Worm (Caenorhabditis elegans) whole organism, L2 larva: ENCODE data around the gene srab-14.

Experiments used
- Y55F3AM.14 ChIP-seq: fragments of 200-800 bp; sonication (Bioruptor generic); optimal IDR thresholded peaks from 2 replicates; lab custom pipeline; 2018; ENCODE audit warnings: mild to moderate bottlenecking, missing genetic modification characterization, missing compliant biosample characterization
- nhr-11 ChIP-seq: fragments of 150-350 bp; optimal IDR thresholded peaks from 2 replicates; lab custom pipeline; 2014; ENCODE audit warnings: missing biosample characterization, missing genetic modification characterization
- nhr-12 ChIP-seq: fragments of 150-350 bp; optimal IDR thresholded peaks from 2 replicates; lab custom pipeline; 2014; ENCODE audit warnings: missing biosample characterization, missing genetic modification characterization
- nhr-129 ChIP-seq: fragments of 150-350 bp; optimal IDR thresholded peaks from 2 replicates; lab custom pipeline; 2014; ENCODE audit warnings: missing biosample characterization, missing genetic modification characterization
- nhr-6 ChIP-seq: fragments of 150-350 bp; optimal IDR thresholded peaks from 2 replicates; lab custom pipeline; 2014; ENCODE audit warnings: missing biosample characterization, missing genetic modification characterization

DNA sequence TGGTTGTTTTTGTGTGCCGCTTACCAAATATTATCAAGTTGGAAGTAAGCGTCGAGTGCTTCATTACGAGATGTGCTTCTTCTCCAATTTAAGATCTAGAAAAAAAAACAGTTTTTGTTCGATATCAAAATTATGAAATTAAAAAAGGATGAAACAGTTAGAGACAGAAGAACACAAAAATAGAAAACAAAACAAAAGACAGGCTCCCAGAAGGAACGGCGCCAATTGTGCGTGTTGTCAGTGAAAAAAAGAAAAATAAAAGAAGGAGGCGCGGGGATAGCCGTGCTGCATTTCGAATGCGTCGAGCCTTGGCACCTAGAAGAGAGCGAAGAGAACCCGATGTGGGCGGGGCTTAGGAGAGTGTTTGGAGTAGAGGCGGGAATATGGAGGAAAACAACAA lies 33.8 kb downstream of the srab-14 start, which contains the start of gene sro-1:
- TF ChIP-seq Y55F3AM.14 (GFP tag; lab: Kevin White, UChicago) (no peak), nhr-129 (tag; lab: Kevin White, UChicago) (no peak), nhr-12 (tag; lab: Kevin White, UChicago) (no peak), nhr-6 (tag; lab: Kevin White, UChicago) (no peak), nhr-11 (tag; lab: Kevin White, UChicago) (no peak)
